Fruit fly (Drosophila melanogaster) whole organism, embryonic: Measurements from ENCODE around the gene CG4017.

Source experiments
- Abd-B ChIP-seq: fragments of 200-800 bp; sonication (Bioruptor generic); optimal IDR thresholded peaks from 2 replicates; lab custom pipeline; 2018; ENCODE audit warnings: missing biosample characterization, mild to moderate bottlenecking, missing genetic modification characterization, moderate library complexity
- BtbVII ChIP-seq: fragments of 200-800 bp; sonication (Bioruptor generic); optimal IDR thresholded peaks from 3 replicates; lab custom pipeline; 2017; ENCODE audit warnings: missing biosample characterization, mild to moderate bottlenecking, missing genetic modification characterization
- CG11085 ChIP-seq: fragments of 200-800 bp; sonication (Bioruptor generic); IDR thresholded peaks from 2 replicates; pipeline ENCODE4 v1.3.6; 2022; ENCODE audit warnings: missing biosample characterization, missing genetic modification characterization
- CG12155 ChIP-seq: fragments of 200-800 bp; sonication (Bioruptor generic); optimal IDR thresholded peaks from 3 replicates; lab custom pipeline; 2016; ENCODE audit warnings: missing biosample characterization, missing genetic modification characterization
- CG12942 ChIP-seq: fragments of 200-800 bp; sonication (Bioruptor generic); optimal IDR thresholded peaks from 3 replicates; lab custom pipeline; 2016; ENCODE audit warnings: missing biosample characterization, missing genetic modification characterization
- CG13296 ChIP-seq: fragments of 200-800 bp; sonication (Bioruptor generic); optimal IDR thresholded peaks from 3 replicates; lab custom pipeline; 2018; ENCODE audit warnings: missing biosample characterization, mild to moderate bottlenecking, missing genetic modification characterization
- CG14860 ChIP-seq: fragments of 200-800 bp; sonication (Bioruptor generic); IDR thresholded peaks from 3 replicates; pipeline ENCODE4 v1.3.6; 2022; ENCODE audit warnings: missing biosample characterization, missing genetic modification characterization; ENCODE audit not compliant: partially characterized antibody
- CG16813 ChIP-seq: fragments of 200-800 bp; sonication (Bioruptor generic); IDR thresholded peaks from 3 replicates; pipeline ENCODE4 v1.3.6; 2022; ENCODE audit warnings: missing biosample characterization, missing genetic modification characterization; ENCODE audit not compliant: partially characterized antibody
- CG17912 ChIP-seq: fragments of 200-800 bp; sonication (Bioruptor generic); optimal IDR thresholded peaks from 2 replicates; lab custom pipeline; 2018; ENCODE audit warnings: missing biosample characterization, mild to moderate bottlenecking, missing genetic modification characterization
- CG18619 ChIP-seq: fragments of 200-800 bp; sonication (Bioruptor generic); optimal IDR thresholded peaks from 3 replicates; lab custom pipeline; 2017; ENCODE audit warnings: missing biosample characterization, mild to moderate bottlenecking, missing genetic modification characterization
- CG18764 ChIP-seq: fragments of 200-800 bp; sonication (Bioruptor generic); optimal IDR thresholded peaks from 3 replicates; lab custom pipeline; 2016; ENCODE audit warnings: missing biosample characterization, missing genetic modification characterization
- CG30431 ChIP-seq: fragments of 200-800 bp; sonication (Bioruptor generic); optimal IDR thresholded peaks from 2 replicates; lab custom pipeline; 2017; ENCODE audit warnings: missing biosample characterization, missing genetic modification characterization
- CG33557 ChIP-seq: fragments of 200-800 bp; sonication (Bioruptor generic); optimal IDR thresholded peaks from 2 replicates; lab custom pipeline; 2019; ENCODE audit warnings: missing biosample characterization, mild to moderate bottlenecking, missing genetic modification characterization, moderate library complexity
- CG42726 ChIP-seq: fragments of 200-800 bp; sonication (Bioruptor generic); IDR thresholded peaks from 2 replicates; pipeline ENCODE4 v1.3.6; 2022; ENCODE audit warnings: missing biosample characterization, missing genetic modification characterization; ENCODE audit not compliant: partially characterized antibody
- CG8388 ChIP-seq: fragments of 200-800 bp; sonication (Bioruptor generic); optimal IDR thresholded peaks from 2 replicates; lab custom pipeline; 2019; ENCODE audit warnings: missing biosample characterization, mild to moderate bottlenecking, missing genetic modification characterization, moderate library complexity
- CG8478 ChIP-seq: fragments of >200 bp; optimal IDR thresholded peaks from 2 replicates; lab custom pipeline; 2018
- Camta ChIP-seq: fragments of 200-800 bp; sonication (Bioruptor generic); optimal IDR thresholded peaks from 2 replicates; lab custom pipeline; 2016; ENCODE audit warnings: missing biosample characterization, missing genetic modification characterization
- Chrac-16 ChIP-seq: fragments of 200-800 bp; sonication (Bioruptor generic); optimal IDR thresholded peaks from 3 replicates; lab custom pipeline; 2016; ENCODE audit warnings: missing biosample characterization, missing genetic modification characterization
- Dek ChIP-seq: fragments of 200-800 bp; sonication (Bioruptor generic); optimal IDR thresholded peaks from 3 replicates; lab custom pipeline; 2019; ENCODE audit warnings: missing biosample characterization, mild to moderate bottlenecking, missing genetic modification characterization, moderate library complexity
- Dll ChIP-seq: fragments of 200-800 bp; sonication (Bioruptor generic); IDR thresholded peaks from 4 replicates; pipeline ENCODE4 v1.3.6; 2022; ENCODE audit warnings: missing biosample characterization, missing genetic modification characterization; ENCODE audit not compliant: partially characterized antibody
- Dref ChIP-seq: fragments of 200-800 bp; sonication (Bioruptor generic); IDR thresholded peaks from 2 replicates; pipeline ENCODE4 v1.3.6; 2022; ENCODE audit warnings: missing biosample characterization, missing genetic modification characterization
- E2f2 ChIP-seq: fragments of 200-800 bp; sonication (Bioruptor generic); IDR thresholded peaks from 2 replicates; pipeline ENCODE4 v1.3.6; 2022; ENCODE audit warnings: missing biosample characterization, missing genetic modification characterization
- Fer2 ChIP-seq: fragments of 200-800 bp; sonication (Bioruptor generic); optimal IDR thresholded peaks from 2 replicates; lab custom pipeline; 2018; ENCODE audit warnings: missing biosample characterization, mild to moderate bottlenecking, missing genetic modification characterization, moderate library complexity
- HHEX ChIP-seq: fragments of 200-800 bp; sonication (Bioruptor generic); optimal IDR thresholded peaks from 3 replicates; lab custom pipeline; 2017; ENCODE audit warnings: missing biosample characterization, mild to moderate bottlenecking, missing genetic modification characterization, missing genetic modification reagents
- HLH4C ChIP-seq: fragments of 200-800 bp; sonication (Bioruptor generic); IDR thresholded peaks from 3 replicates; pipeline ENCODE4 v1.3.6; 2022; ENCODE audit warnings: missing biosample characterization, missing genetic modification characterization; ENCODE audit not compliant: partially characterized antibody
- HmgZ ChIP-seq: fragments of 200-800 bp; sonication (Bioruptor generic); optimal IDR thresholded peaks from 2 replicates; lab custom pipeline; 2018; ENCODE audit warnings: missing biosample characterization, mild to moderate bottlenecking, missing genetic modification characterization
- Mad ChIP-seq: fragments of 200-800 bp; sonication (Bioruptor generic); optimal IDR thresholded peaks from 2 replicates; lab custom pipeline; 2016; ENCODE audit warnings: missing biosample characterization, missing genetic modification characterization
- Opbp ChIP-seq: fragments of 200-800 bp; sonication (Bioruptor generic); IDR thresholded peaks from 3 replicates; pipeline ENCODE4 v1.3.6; 2022; ENCODE audit warnings: missing biosample characterization, missing genetic modification characterization; ENCODE audit not compliant: partially characterized antibody
- YL-1 ChIP-seq: fragments of 200-800 bp; sonication (Bioruptor generic); optimal IDR thresholded peaks from 3 replicates; lab custom pipeline; 2017; ENCODE audit warnings: missing biosample characterization, mild to moderate bottlenecking, missing genetic modification characterization
- ac ChIP-seq: fragments of 200-800 bp; sonication (Bioruptor generic); optimal IDR thresholded peaks from 3 replicates; lab custom pipeline; 2017; ENCODE audit warnings: missing biosample characterization, mild to moderate bottlenecking, missing genetic modification characterization
- bowl ChIP-seq: fragments of 200-800 bp; sonication (Bioruptor generic); IDR thresholded peaks from 2 replicates; pipeline ENCODE4 v1.3.6; 2022; ENCODE audit warnings: missing biosample characterization, missing genetic modification characterization
- chm ChIP-seq: fragments of 200-800 bp; sonication (Bioruptor generic); IDR thresholded peaks from 2 replicates; pipeline ENCODE4 v1.3.6; 2022; ENCODE audit warnings: missing biosample characterization, missing genetic modification characterization
- dati ChIP-seq: fragments of 200-800 bp; sonication (Bioruptor generic); IDR thresholded peaks from 2 replicates; pipeline ENCODE4 v1.3.6; 2022; ENCODE audit warnings: missing biosample characterization, missing genetic modification characterization
- dm ChIP-seq: fragments of 200-800 bp; sonication (Bioruptor generic); optimal IDR thresholded peaks from 3 replicates; lab custom pipeline; 2016; ENCODE audit warnings: missing biosample characterization, missing genetic modification characterization
- dpn ChIP-seq, 2 experiments: fragments of 200-800 bp; sonication (Bioruptor generic); optimal IDR thresholded peaks; 3 replicates each; lab custom pipeline; 2016; ENCODE audit warnings: missing biosample characterization in 2 of 2, missing genetic modification characterization in 2 of 2
- esg ChIP-seq: fragments of 200-800 bp; sonication (Bioruptor generic); conservative IDR thresholded peaks from 2 replicates; pipeline ENCODE4 v1.3.6; 2022; ENCODE audit warnings: missing biosample characterization, missing genetic modification characterization
- fd64A ChIP-seq: fragments of 200-800 bp; sonication (Bioruptor generic); optimal IDR thresholded peaks from 3 replicates; lab custom pipeline; 2018; ENCODE audit warnings: missing biosample characterization, mild to moderate bottlenecking, missing genetic modification characterization
- fd96Cb ChIP-seq: fragments of 200-800 bp; sonication (Bioruptor generic); optimal IDR thresholded peaks from 2 replicates; lab custom pipeline; 2018; ENCODE audit warnings: missing biosample characterization, mild to moderate bottlenecking, missing genetic modification characterization, moderate library complexity
- fu2 ChIP-seq: fragments of 200-800 bp; sonication (Bioruptor generic); optimal IDR thresholded peaks from 2 replicates; lab custom pipeline; 2016; ENCODE audit warnings: missing biosample characterization, missing genetic modification characterization
- grau ChIP-seq: fragments of 200-800 bp; optimal IDR thresholded peaks from 3 replicates; lab custom pipeline; 2019; ENCODE audit warnings: missing biosample characterization, mild to moderate bottlenecking, missing genetic modification characterization, moderate library complexity
- hb ChIP-seq: fragments of 200-800 bp; sonication (Bioruptor generic); IDR thresholded peaks from 3 replicates; pipeline ENCODE4 v1.3.6; 2022; ENCODE audit warnings: missing biosample characterization, missing genetic modification characterization; ENCODE audit not compliant: partially characterized antibody
- hth ChIP-seq: fragments of >200 bp; optimal IDR thresholded peaks from 2 replicates; lab custom pipeline; 2017; ENCODE audit warnings: inconsistent platforms
- nmo ChIP-seq: fragments of 200-800 bp; sonication (Bioruptor generic); optimal IDR thresholded peaks from 2 replicates; lab custom pipeline; 2018; ENCODE audit warnings: missing biosample characterization, mild to moderate bottlenecking, missing genetic modification characterization, moderate library complexity
- sd ChIP-seq: fragments of 200-800 bp; sonication (Bioruptor generic); optimal IDR thresholded peaks from 3 replicates; lab custom pipeline; 2018; ENCODE audit warnings: missing biosample characterization, mild to moderate bottlenecking, missing genetic modification characterization, moderate library complexity
- so ChIP-seq: fragments of 200-800 bp; sonication (Bioruptor generic); IDR thresholded peaks from 3 replicates; pipeline ENCODE4 v1.3.6; 2022; ENCODE audit warnings: missing biosample characterization, missing genetic modification characterization
- tna ChIP-seq: fragments of 200-800 bp; sonication (Bioruptor generic); IDR thresholded peaks from 2 replicates; pipeline ENCODE4 v1.3.6; 2022; ENCODE audit warnings: missing biosample characterization, missing genetic modification characterization; ENCODE audit not compliant: partially characterized antibody
- unc-4 ChIP-seq: fragments of 200-800 bp; sonication (Bioruptor generic); IDR thresholded peaks from 2 replicates; pipeline ENCODE4 v1.3.6; 2022; ENCODE audit warnings: missing biosample characterization, missing genetic modification characterization; ENCODE audit not compliant: partially characterized antibody
- usp ChIP-seq: fragments of >200 bp; optimal IDR thresholded peaks from 2 replicates; lab custom pipeline; 2017; ENCODE audit warnings: missing biosample characterization, missing genetic modification characterization
- vnd ChIP-seq: fragments of 200-800 bp; sonication (Bioruptor generic); IDR thresholded peaks from 3 replicates; pipeline ENCODE4 v1.3.6; 2022; ENCODE audit warnings: missing biosample characterization, missing genetic modification characterization; ENCODE audit not compliant: partially characterized antibody

The CG4017 gene

dm6 chr2L:9763212-9763869 lies 3.5 kb upstream of the CG4017 start, which contains the start of the genes Taf11 and und (continued):
- TF ChIP-seq Fer2, result peak; percentile 3
- no peak for TF ChIP-seq esg (GFP tag; lab: Robert Waterston, UW)
- TF ChIP-seq Mad (GFP tag; lab: Kevin White, UChicago), result no peak
- 0 out of 2 replicates have a peak, but pooled peaks have one; percentile 27 for TF ChIP-seq Dref (GFP tag; lab: Robert Waterston, UW)
- peak in 1 of 2 experiments; percentile 53 for TF ChIP-seq dpn (GFP tag; optimal IDR thresholded peaks at IDR 0.05; lab: Kevin White, UChicago)
- peak; percentile 7 for TF ChIP-seq CG33557 (GFP tag; lab: Kevin White, UChicago)
- TF ChIP-seq HHEX (GFP tag; lab: Kevin White, UChicago), result peak; percentile 13
- no peak for TF ChIP-seq CG8478 (lab: Kevin White, UChicago)
- no peak for TF ChIP-seq CG8388 (GFP tag; lab: Kevin White, UChicago)
- peak; percentile 80 for TF ChIP-seq YL-1 (GFP tag; lab: Kevin White, UChicago)
- TF ChIP-seq vnd (GFP tag; lab: Robert Waterston, UW), result peak; percentile 80
- TF ChIP-seq CG14860 (GFP tag; lab: Robert Waterston, UW), result peak; percentile 48; the same call in 1 of the 3 replicates
- TF ChIP-seq HLH4C (GFP tag; lab: Robert Waterston, UW), result peak; percentile 45; the same call in 1 of the 3 replicates
- TF ChIP-seq BtbVII, result peak; percentile 33
- TF ChIP-seq Dll (GFP tag; lab: Robert Waterston, UW), result peak; percentile 83
- no peak for TF ChIP-seq ac (GFP tag; lab: Kevin White, UChicago)
- no peak for TF ChIP-seq CG17912 (GFP tag; lab: Kevin White, UChicago)
- peak; percentile 31 for TF ChIP-seq CG18764 (GFP tag; lab: Kevin White, UChicago)
- 0 out of 3 replicates have a peak, but pooled peaks have one; percentile 47 for TF ChIP-seq Opbp (GFP tag; lab: Robert Waterston, UW)
- peak; percentile 81 for TF ChIP-seq CG16813 (GFP tag; lab: Robert Waterston, UW)
- no peak for TF ChIP-seq CG12942 (GFP tag; lab: Kevin White, UChicago)
- TF ChIP-seq CG30431 (GFP tag; lab: Kevin White, UChicago), result no peak
- no peak for TF ChIP-seq CG11085 (GFP tag; lab: Robert Waterston, UW)
- no peak for TF ChIP-seq bowl
- peak; percentile 71 for TF ChIP-seq nmo (GFP tag; lab: Kevin White, UChicago)
- no peak for TF ChIP-seq chm (GFP tag; lab: Robert Waterston, UW)
- TF ChIP-seq Chrac-16 (GFP tag; lab: Kevin White, UChicago), result peak; percentile 25
- TF ChIP-seq CG42726 (GFP tag; lab: Robert Waterston, UW), result 0 out of 2 replicates have a peak, but pooled peaks have one; percentile 34
- TF ChIP-seq hb (GFP tag; lab: Robert Waterston, UW), result no peak
- TF ChIP-seq fd96Cb (tag; lab: Kevin White, UChicago), result no peak
- peak; percentile 18 for TF ChIP-seq CG18619 (GFP tag; lab: Kevin White, UChicago)
- peak; percentile 49; the same call in 1 of the 2 replicates for TF ChIP-seq E2f2 (GFP tag; lab: Robert Waterston, UW)
- TF ChIP-seq Dek, result no peak
- no peak for TF ChIP-seq sd
- TF ChIP-seq hth (lab: Kevin White, UChicago), result no peak
- TF ChIP-seq so (GFP tag; lab: Robert Waterston, UW), result no peak
- peak; percentile 26 for TF ChIP-seq HmgZ
- no peak for TF ChIP-seq grau (tag; lab: Kevin White, UChicago)
- peak; percentile 90 for TF ChIP-seq dm (GFP tag; lab: Kevin White, UChicago)
- TF ChIP-seq Abd-B (GFP tag; lab: Kevin White, UChicago), result peak; percentile 43
- TF ChIP-seq usp (GFP tag; lab: Kevin White, UChicago), result no peak
- TF ChIP-seq fd64A (GFP tag; lab: Kevin White, UChicago), result no peak
- TF ChIP-seq CG13296 (GFP tag; lab: Kevin White, UChicago), result peak; percentile 42
- no peak for TF ChIP-seq dati
- TF ChIP-seq fu2 (GFP tag; lab: Kevin White, UChicago), result no peak
- no peak for TF ChIP-seq Camta
- no peak for TF ChIP-seq tna (GFP tag; lab: Robert Waterston, UW)
- TF ChIP-seq CG12155, result peak; percentile 42
- TF ChIP-seq unc-4, result peak; percentile 75
